Fruit fly (Drosophila melanogaster) whole organism, prepupa: ENCODE results near the gene CG12017.

ENCODE experiments used
- Blimp-1 ChIP-seq: fragments of 200-800 bp; sonication (Bioruptor generic); optimal IDR thresholded peaks from 3 replicates; lab custom pipeline; 2017; ENCODE audit warnings: missing biosample characterization, missing genetic modification characterization, mild to moderate bottlenecking, moderate library complexity, missing genetic modification reagents
- CG10631 ChIP-seq: fragments of 200-800 bp; sonication (Bioruptor generic); optimal IDR thresholded peaks from 2 replicates; lab custom pipeline; 2016; ENCODE audit warnings: missing biosample characterization, missing genetic modification characterization
- CG10669 ChIP-seq: fragments of 200-800 bp; sonication (Bioruptor generic); optimal IDR thresholded peaks from 3 replicates; lab custom pipeline; 2018; ENCODE audit warnings: missing biosample characterization, mild to moderate bottlenecking, missing genetic modification characterization, moderate library complexity
- CG11902 ChIP-seq: fragments of 200-800 bp; sonication (Bioruptor generic); optimal IDR thresholded peaks from 3 replicates; lab custom pipeline; 2016; ENCODE audit warnings: missing biosample characterization, missing genetic modification characterization
- CG15336 ChIP-seq: fragments of 200-800 bp; sonication (Bioruptor generic); IDR thresholded peaks from 2 replicates; pipeline ENCODE4 v1.3.6; 2022; ENCODE audit warnings: missing biosample characterization, missing genetic modification characterization
- CG1621 ChIP-seq: fragments of 200-800 bp; sonication (Bioruptor generic); optimal IDR thresholded peaks from 3 replicates; lab custom pipeline; 2018; ENCODE audit warnings: missing biosample characterization, mild to moderate bottlenecking, missing genetic modification characterization
- CG16779 ChIP-seq: fragments of 200-800 bp; sonication (Bioruptor generic); optimal IDR thresholded peaks from 3 replicates; lab custom pipeline; 2017; ENCODE audit warnings: missing biosample characterization, mild to moderate bottlenecking, missing genetic modification characterization
- CG3032 ChIP-seq: fragments of 200-800 bp; optimal IDR thresholded peaks from 2 replicates; lab custom pipeline; 2019; ENCODE audit warnings: missing biosample characterization, mild to moderate bottlenecking, missing genetic modification characterization, moderate library complexity
- CG31627 ChIP-seq: fragments of 200-800 bp; sonication (Bioruptor generic); optimal IDR thresholded peaks from 3 replicates; lab custom pipeline; 2016; ENCODE audit warnings: missing biosample characterization, missing genetic modification characterization
- CG32006 ChIP-seq: fragments of 200-800 bp; sonication (Bioruptor generic); optimal IDR thresholded peaks from 3 replicates; lab custom pipeline; 2017; ENCODE audit warnings: missing biosample characterization, mild to moderate bottlenecking, missing genetic modification characterization
- CG34406 ChIP-seq: fragments of 200-800 bp; sonication (Bioruptor generic); optimal IDR thresholded peaks from 3 replicates; lab custom pipeline; 2016; ENCODE audit warnings: missing biosample characterization, missing genetic modification characterization
- CG3919 ChIP-seq: fragments of 200-800 bp; sonication (Bioruptor generic); optimal IDR thresholded peaks from 3 replicates; lab custom pipeline; 2016; ENCODE audit warnings: missing biosample characterization, missing genetic modification characterization
- CG6163 ChIP-seq: fragments of 200-800 bp; sonication (Bioruptor generic); IDR thresholded peaks from 3 replicates; pipeline ENCODE4 v1.3.6; 2022; ENCODE audit warnings: missing biosample characterization, missing genetic modification characterization
- CG6792 ChIP-seq: fragments of 200-800 bp; sonication (Bioruptor generic); optimal IDR thresholded peaks from 3 replicates; lab custom pipeline; 2016; ENCODE audit warnings: missing biosample characterization, missing genetic modification characterization
- CG6808 ChIP-seq: fragments of 200-800 bp; sonication (Bioruptor generic); optimal IDR thresholded peaks from 3 replicates; lab custom pipeline; 2017; ENCODE audit warnings: missing biosample characterization, missing genetic modification characterization, mild to moderate bottlenecking, moderate library complexity, missing genetic modification reagents
- CG6854 ChIP-seq: fragments of 200-800 bp; sonication (Bioruptor generic); optimal IDR thresholded peaks from 2 replicates; lab custom pipeline; 2017; ENCODE audit warnings: missing biosample characterization, mild to moderate bottlenecking, missing genetic modification characterization
- CG7368 ChIP-seq: fragments of 200-800 bp; sonication (Bioruptor generic); optimal IDR thresholded peaks from 3 replicates; lab custom pipeline; 2016; ENCODE audit warnings: missing biosample characterization, missing genetic modification characterization
- CG8119 ChIP-seq: fragments of 200-800 bp; sonication (Bioruptor generic); IDR thresholded peaks from 3 replicates; pipeline ENCODE4 v1.3.6; 2022; ENCODE audit warnings: missing biosample characterization, missing genetic modification characterization
- CG8319 ChIP-seq: fragments of 200-800 bp; sonication (Bioruptor generic); optimal IDR thresholded peaks from 3 replicates; lab custom pipeline; 2016; ENCODE audit warnings: missing biosample characterization, missing genetic modification characterization
- CG8632 ChIP-seq: fragments of 200-800 bp; sonication (Bioruptor generic); optimal IDR thresholded peaks from 3 replicates; lab custom pipeline; 2016; ENCODE audit warnings: missing biosample characterization, missing genetic modification characterization
- CG9139 ChIP-seq: fragments of 200-800 bp; sonication (Bioruptor generic); optimal IDR thresholded peaks from 3 replicates; lab custom pipeline; 2017; ENCODE audit warnings: missing biosample characterization, mild to moderate bottlenecking, missing genetic modification characterization
- Eip75B ChIP-seq: fragments of 200-800 bp; sonication (Bioruptor generic); optimal IDR thresholded peaks from 3 replicates; lab custom pipeline; 2016; ENCODE audit warnings: missing biosample characterization, missing genetic modification characterization
- Eip78C ChIP-seq: fragments of 200-800 bp; sonication (Bioruptor generic); peaks from one replicate; lab custom pipeline; 2016; ENCODE audit warnings: missing biosample characterization, missing genetic modification characterization
- Eip93F ChIP-seq: fragments of 200-800 bp; sonication (Bioruptor generic); optimal IDR thresholded peaks from 2 replicates; lab custom pipeline; 2016; ENCODE audit warnings: missing biosample characterization, mild to moderate bottlenecking, missing genetic modification characterization
- Ets21C ChIP-seq: fragments of 200-800 bp; sonication (Bioruptor generic); optimal IDR thresholded peaks from 3 replicates; lab custom pipeline; 2016; ENCODE audit warnings: missing biosample characterization, missing genetic modification characterization
- Gug ChIP-seq: fragments of 200-800 bp; sonication (Bioruptor generic); IDR thresholded peaks from 2 replicates; pipeline ENCODE4 v1.3.6; 2022; ENCODE audit warnings: missing biosample characterization, missing genetic modification characterization
- Hr38 ChIP-seq: sonication (Bioruptor generic); optimal IDR thresholded peaks from 2 replicates; lab custom pipeline; 2016; ENCODE audit warnings: missing biosample characterization, missing genetic modification characterization
- Hr39 ChIP-seq: fragments of 200-800 bp; sonication (Bioruptor generic); optimal IDR thresholded peaks from 2 replicates; lab custom pipeline; 2016; ENCODE audit warnings: missing biosample characterization, missing genetic modification characterization
- Hr4 ChIP-seq: fragments of 200-800 bp; sonication (Bioruptor generic); optimal IDR thresholded peaks from 3 replicates; lab custom pipeline; 2016; ENCODE audit warnings: missing biosample characterization, missing genetic modification characterization
- Lpt ChIP-seq: fragments of 200-800 bp; sonication (Bioruptor generic); optimal IDR thresholded peaks from 3 replicates; lab custom pipeline; 2016; ENCODE audit warnings: missing biosample characterization, missing genetic modification characterization
- Met ChIP-seq: fragments of 200-800 bp; sonication (Bioruptor generic); optimal IDR thresholded peaks from 3 replicates; lab custom pipeline; 2016; ENCODE audit warnings: missing biosample characterization, missing genetic modification characterization
- OdsH ChIP-seq: fragments of 200-800 bp; sonication (Bioruptor generic); optimal IDR thresholded peaks from 3 replicates; lab custom pipeline; 2016; ENCODE audit warnings: missing biosample characterization, missing genetic modification characterization
- Sox102F ChIP-seq: fragments of 200-800 bp; sonication (Bioruptor generic); optimal IDR thresholded peaks from 2 replicates; lab custom pipeline; 2016; ENCODE audit warnings: missing biosample characterization, mild to moderate bottlenecking, missing genetic modification characterization
- achi ChIP-seq: fragments of 200-800 bp; sonication (Bioruptor generic); optimal IDR thresholded peaks from 3 replicates; lab custom pipeline; 2016; ENCODE audit warnings: missing biosample characterization, missing genetic modification characterization
- acj6 ChIP-seq: fragments of 200-800 bp; sonication (Bioruptor generic); optimal IDR thresholded peaks from 3 replicates; lab custom pipeline; 2016; ENCODE audit warnings: missing biosample characterization, missing genetic modification characterization
- cyc ChIP-seq: fragments of 200-800 bp; sonication (Bioruptor generic); optimal IDR thresholded peaks from 3 replicates; lab custom pipeline; 2016; ENCODE audit warnings: missing biosample characterization, missing genetic modification characterization
- dac ChIP-seq: fragments of 200-800 bp; sonication (Bioruptor generic); optimal IDR thresholded peaks from 2 replicates; lab custom pipeline; 2017; ENCODE audit warnings: missing biosample characterization, mild to moderate bottlenecking, missing genetic modification characterization
- dsx ChIP-seq: fragments of 200-800 bp; optimal IDR thresholded peaks from 3 replicates; lab custom pipeline; 2019; ENCODE audit warnings: missing biosample characterization, mild to moderate bottlenecking, missing genetic modification characterization, moderate library complexity; ENCODE audit not compliant: poor library complexity, severe bottlenecking
- eg ChIP-seq: fragments of 200-800 bp; sonication (Bioruptor generic); IDR thresholded peaks from 3 replicates; pipeline ENCODE4 v1.3.6; 2022; ENCODE audit warnings: missing biosample characterization, missing genetic modification characterization
- esn ChIP-seq: fragments of 200-800 bp; sonication (Bioruptor generic); optimal IDR thresholded peaks from 2 replicates; lab custom pipeline; 2016; ENCODE audit warnings: missing biosample characterization, mild to moderate bottlenecking, missing genetic modification characterization, moderate library complexity
- fd59A ChIP-seq: fragments of 200-800 bp; sonication (Bioruptor generic); optimal IDR thresholded peaks from 2 replicates; lab custom pipeline; 2017; ENCODE audit warnings: missing biosample characterization, mild to moderate bottlenecking, missing genetic modification characterization, missing genetic modification reagents
- fd85E ChIP-seq: fragments of 200-800 bp; sonication (Bioruptor generic); optimal IDR thresholded peaks from 3 replicates; lab custom pipeline; 2016; ENCODE audit warnings: missing biosample characterization, missing genetic modification characterization
- lz ChIP-seq: fragments of 200-800 bp; sonication (Bioruptor generic); optimal IDR thresholded peaks from 3 replicates; lab custom pipeline; 2016; ENCODE audit warnings: missing biosample characterization, missing genetic modification characterization
- pdm3 ChIP-seq: fragments of 200-800 bp; sonication (Bioruptor generic); optimal IDR thresholded peaks from 3 replicates; lab custom pipeline; 2016; ENCODE audit warnings: missing biosample characterization, missing genetic modification characterization
- salr ChIP-seq, 2 experiments: fragments of 200-800 bp; sonication (Bioruptor generic); optimal IDR thresholded peaks; 3 replicates each; lab custom pipeline; 2016 to 2018; ENCODE audit warnings: missing biosample characterization in 2 of 2, missing genetic modification characterization in 2 of 2, mild to moderate bottlenecking in 1 of 2
- spab ChIP-seq: fragments of 200-800 bp; sonication (Bioruptor generic); optimal IDR thresholded peaks from 2 replicates; lab custom pipeline; 2017; ENCODE audit warnings: missing biosample characterization, mild to moderate bottlenecking, missing genetic modification characterization, missing genetic modification reagents
- ss ChIP-seq, 2 experiments: fragments of 200-800 bp; sonication (Bioruptor generic); optimal IDR thresholded peaks; 2 replicates in 1 of 2; 3 replicates in 1 of 2; lab custom pipeline; 2017 to 2018; ENCODE audit warnings: mild to moderate bottlenecking in 2 of 2, missing biosample characterization in 2 of 2, missing genetic modification characterization in 2 of 2, moderate library complexity in 1 of 2
- svp ChIP-seq: fragments of 200-800 bp; sonication (Bioruptor generic); peaks from one replicate; lab custom pipeline; 2016; ENCODE audit warnings: missing biosample characterization, missing genetic modification characterization
- vri ChIP-seq: fragments of 200-800 bp; sonication (Bioruptor generic); optimal IDR thresholded peaks from 3 replicates; lab custom pipeline; 2016; ENCODE audit warnings: missing biosample characterization, mild to moderate bottlenecking, missing genetic modification characterization

CG12017 gene

dm6 chr3L:3257690-3258089 lies 22.3 kb upstream of the CG12017 start, which contains the start of gene ckd (continued):
- TF ChIP-seq Hr4 (GFP tag; lab: Kevin White, UChicago) = no peak
- no peak for TF ChIP-seq CG7368 (GFP tag; lab: Kevin White, UChicago)
- TF ChIP-seq Blimp-1 (GFP tag; lab: Kevin White, UChicago) = peak; percentile 77
- TF ChIP-seq CG10669 (GFP tag; lab: Kevin White, UChicago) = no peak
- TF ChIP-seq fd59A (GFP tag; lab: Kevin White, UChicago) = no peak
- no peak for TF ChIP-seq CG31627
- peak; percentile 56 for TF ChIP-seq Eip75B (GFP tag; lab: Kevin White, UChicago)

dm6 chr3L:3259703-3260102 lies 20.3 kb upstream of the CG12017 start:
- TF ChIP-seq CG7368 (GFP tag; lab: Kevin White, UChicago) (peak; percentile 80), Met (GFP tag; lab: Kevin White, UChicago) (peak; percentile 82), salr (GFP tag; optimal IDR thresholded peaks at IDR 0.05; lab: Kevin White, UChicago) (peak; percentile 79 to 89), CG11902 (peak; percentile 65), eg (peak; percentile 95), CG34406 (GFP tag; lab: Kevin White, UChicago) (peak; percentile 85), CG6854 (GFP tag; lab: Kevin White, UChicago) (peak; percentile 67), fd85E (GFP tag; lab: Kevin White, UChicago) (peak; percentile 50), Ets21C (GFP tag; lab: Kevin White, UChicago) (peak; percentile 73), CG8319 (peak; percentile 81), Eip78C (GFP tag; lab: Kevin White, UChicago) (peak; percentile 98), OdsH (peak; percentile 85), CG16779 (tag; lab: Kevin White, UChicago) (peak; percentile 71), svp (GFP tag; lab: Kevin White, UChicago) (peak; percentile 91), CG8632 (GFP tag; lab: Kevin White, UChicago) (peak; percentile 84), pdm3 (peak; percentile 88), lz (GFP tag; lab: Kevin White, UChicago) (peak; percentile 85), Hr39 (peak; percentile 83), esn (peak; percentile 90), cyc (GFP tag; lab: Kevin White, UChicago) (peak; percentile 81), Eip75B (GFP tag; lab: Kevin White, UChicago) (peak; percentile 90), Sox102F (GFP tag; lab: Kevin White, UChicago) (peak; percentile 83), CG3919 (GFP tag; lab: Kevin White, UChicago) (peak; percentile 87), CG32006 (GFP tag; lab: Kevin White, UChicago) (peak; percentile 82), Eip93F (peak; percentile 35), CG8119 (GFP tag; lab: Robert Waterston, UW) (peak; percentile 91), CG10631 (GFP tag; lab: Kevin White, UChicago) (peak; percentile 91), Blimp-1 (GFP tag; lab: Kevin White, UChicago) (peak; percentile 72), CG15336 (peak; percentile 89), acj6 (peak; percentile 88), CG6792 (peak; percentile 91), CG9139 (GFP tag; lab: Kevin White, UChicago) (peak; percentile 90), vri (peak; percentile 57), ss (GFP tag; optimal IDR thresholded peaks at IDR 0.05; lab: Kevin White, UChicago) (peak; percentile 93 to 94), Hr38 (GFP tag; lab: Kevin White, UChicago) (no peak), achi (peak; percentile 85), spab (GFP tag; lab: Kevin White, UChicago) (peak; percentile 93), dac (peak; percentile 57), Lpt (GFP tag; lab: Kevin White, UChicago) (peak; percentile 76), CG6163 (GFP tag; lab: Robert Waterston, UW) (peak; percentile 78), dsx (GFP tag; lab: Kevin White, UChicago) (peak; percentile 93), fd59A (GFP tag; lab: Kevin White, UChicago) (peak; percentile 90), CG6808 (GFP tag; lab: Kevin White, UChicago) (peak; percentile 93), CG1621 (tag; lab: Kevin White, UChicago) (peak; percentile 91), Gug (GFP tag; lab: Robert Waterston, UW) (peak; percentile 82), Hr4 (GFP tag; lab: Kevin White, UChicago) (peak; percentile 86), CG3032 (tag; lab: Kevin White, UChicago) (peak; percentile 94)
